Fruit fly (Drosophila melanogaster) whole organism, embryonic: ENCODE results near the gene Tbca.
A peak's percentile ranks its signal among the peaks of the same experiment; 100 is the strongest.

Experiments
- Bgb ChIP-seq: fragments of 200-800 bp; sonication (Bioruptor generic); IDR thresholded peaks from 2 replicates; pipeline ENCODE4 v1.3.6; 2022; ENCODE audit warnings: missing biosample characterization, missing genetic modification characterization; ENCODE audit not compliant: partially characterized antibody
- CG1024 ChIP-seq: fragments of 200-800 bp; sonication (Bioruptor generic); IDR thresholded peaks from 2 replicates; pipeline ENCODE4 v1.3.6; 2022; ENCODE audit warnings: missing biosample characterization, missing genetic modification characterization
- CG11560 ChIP-seq: fragments of 200-800 bp; sonication (Bioruptor generic); IDR thresholded peaks from 3 replicates; pipeline ENCODE4 v1.3.6; 2022; ENCODE audit warnings: missing biosample characterization, missing genetic modification characterization
- CG11695 ChIP-seq: fragments of 200-800 bp; sonication (Bioruptor generic); IDR thresholded peaks from 3 replicates; pipeline ENCODE4 v1.3.6; 2022; ENCODE audit warnings: missing biosample characterization, missing genetic modification characterization
- CG12219 ChIP-seq: fragments of 200-800 bp; sonication (Bioruptor generic); optimal IDR thresholded peaks from 3 replicates; lab custom pipeline; 2018; ENCODE audit warnings: missing biosample characterization, mild to moderate bottlenecking, missing genetic modification characterization
- CG12769 ChIP-seq: fragments of 200-800 bp; sonication (Bioruptor generic); optimal IDR thresholded peaks from 2 replicates; lab custom pipeline; 2019; ENCODE audit warnings: missing biosample characterization, mild to moderate bottlenecking, missing genetic modification characterization, moderate library complexity
- CG14860 ChIP-seq: fragments of 200-800 bp; sonication (Bioruptor generic); IDR thresholded peaks from 3 replicates; pipeline ENCODE4 v1.3.6; 2022; ENCODE audit warnings: missing biosample characterization, missing genetic modification characterization; ENCODE audit not compliant: partially characterized antibody
- CG14965 ChIP-seq: fragments of 200-800 bp; sonication (Bioruptor generic); optimal IDR thresholded peaks from 2 replicates; lab custom pipeline; 2016; ENCODE audit warnings: missing biosample characterization, missing genetic modification characterization, borderline replicate concordance
- CG16815 ChIP-seq: fragments of 200-800 bp; sonication (Bioruptor generic); optimal IDR thresholded peaks from 3 replicates; lab custom pipeline; 2017; ENCODE audit warnings: missing biosample characterization, mild to moderate bottlenecking, missing genetic modification characterization
- CG16863 ChIP-seq: fragments of 200-800 bp; sonication (Bioruptor generic); optimal IDR thresholded peaks from 3 replicates; lab custom pipeline; 2016; ENCODE audit warnings: missing biosample characterization, missing genetic modification characterization
- CG17328 ChIP-seq: fragments of 200-800 bp; sonication (Bioruptor generic); IDR thresholded peaks from 2 replicates; pipeline ENCODE4 v1.3.6; 2022; ENCODE audit warnings: missing biosample characterization, missing genetic modification characterization
- CG17612 ChIP-seq: fragments of 200-800 bp; sonication (Bioruptor generic); IDR thresholded peaks from 2 replicates; pipeline ENCODE4 v1.3.6; 2022; ENCODE audit warnings: missing biosample characterization, missing genetic modification characterization
- CG30431 ChIP-seq: fragments of 200-800 bp; sonication (Bioruptor generic); optimal IDR thresholded peaks from 2 replicates; lab custom pipeline; 2017; ENCODE audit warnings: missing biosample characterization, missing genetic modification characterization
- CG3281 ChIP-seq: fragments of 200-800 bp; sonication (Bioruptor generic); optimal IDR thresholded peaks from 3 replicates; lab custom pipeline; 2017; ENCODE audit warnings: missing biosample characterization, mild to moderate bottlenecking, missing genetic modification characterization
- CG42726 ChIP-seq: fragments of 200-800 bp; sonication (Bioruptor generic); IDR thresholded peaks from 2 replicates; pipeline ENCODE4 v1.3.6; 2022; ENCODE audit warnings: missing biosample characterization, missing genetic modification characterization; ENCODE audit not compliant: partially characterized antibody
- CG4707 ChIP-seq: fragments of 200-800 bp; sonication (Bioruptor generic); optimal IDR thresholded peaks from 2 replicates; lab custom pipeline; 2018; ENCODE audit warnings: missing biosample characterization, mild to moderate bottlenecking, missing genetic modification characterization, moderate library complexity
- CG6791 ChIP-seq: fragments of 200-800 bp; sonication (Bioruptor generic); IDR thresholded peaks from 3 replicates; pipeline ENCODE4 v1.3.6; 2022; ENCODE audit warnings: missing biosample characterization, missing genetic modification characterization; ENCODE audit not compliant: partially characterized antibody
- CG7786 ChIP-seq: fragments of 200-800 bp; sonication (Bioruptor generic); optimal IDR thresholded peaks from 2 replicates; lab custom pipeline; 2016; ENCODE audit warnings: missing biosample characterization, missing genetic modification characterization
- CG9727 ChIP-seq: fragments of 200-800 bp; sonication (Bioruptor generic); optimal IDR thresholded peaks from 3 replicates; lab custom pipeline; 2017; ENCODE audit warnings: missing biosample characterization, mild to moderate bottlenecking, missing genetic modification characterization
- CHES-1-like ChIP-seq: fragments of 200-800 bp; sonication (Bioruptor generic); optimal IDR thresholded peaks from 2 replicates; lab custom pipeline; 2016; ENCODE audit warnings: missing biosample characterization, missing genetic modification characterization
- Drgx ChIP-seq: fragments of 200-800 bp; sonication (Bioruptor generic); IDR thresholded peaks from 2 replicates; pipeline ENCODE4 v1.3.6; 2022; ENCODE audit warnings: missing biosample characterization, missing genetic modification characterization
- Gug ChIP-seq: fragments of 200-800 bp; sonication (Bioruptor generic); IDR thresholded peaks from 4 replicates; pipeline ENCODE4 v1.3.6; 2022; ENCODE audit warnings: missing biosample characterization, missing genetic modification characterization
- HLH3B ChIP-seq: fragments of 200-800 bp; sonication (Bioruptor generic); IDR thresholded peaks from 2 replicates; pipeline ENCODE4 v1.3.6; 2022; ENCODE audit warnings: missing biosample characterization, missing genetic modification characterization
- Hey ChIP-seq: fragments of 200-800 bp; sonication (Bioruptor generic); optimal IDR thresholded peaks from 3 replicates; lab custom pipeline; 2018; ENCODE audit warnings: missing biosample characterization, mild to moderate bottlenecking, missing genetic modification characterization
- Hr51 ChIP-seq, 2 experiments: fragments of 200-800 bp; sonication (Bioruptor generic); optimal IDR thresholded peaks; 2 replicates in 1 of 2; 3 replicates in 1 of 2; lab custom pipeline; 2016 to 2018; ENCODE audit warnings: missing biosample characterization in 2 of 2, missing genetic modification characterization in 2 of 2, mild to moderate bottlenecking in 1 of 2, moderate library complexity in 1 of 2
- Meics ChIP-seq: fragments of 200-800 bp; sonication (Bioruptor generic); optimal IDR thresholded peaks from 2 replicates; lab custom pipeline; 2017; ENCODE audit warnings: missing biosample characterization, mild to moderate bottlenecking, missing genetic modification characterization
- Rfx ChIP-seq: fragments of 200-800 bp; sonication (Bioruptor generic); IDR thresholded peaks from 2 replicates; pipeline ENCODE4 v1.3.6; 2022; ENCODE audit warnings: missing biosample characterization, missing genetic modification characterization
- Scr ChIP-seq: fragments of 200-800 bp; sonication (Bioruptor generic); IDR thresholded peaks from 2 replicates; pipeline ENCODE4 v1.3.6; 2022; ENCODE audit warnings: missing biosample characterization, missing genetic modification characterization; ENCODE audit not compliant: partially characterized antibody
- Sry-δ ChIP-seq: fragments of 200-800 bp; sonication (Bioruptor generic); optimal IDR thresholded peaks from 2 replicates; lab custom pipeline; 2016; ENCODE audit warnings: missing biosample characterization, missing genetic modification characterization
- Ssrp ChIP-seq: fragments of 200-800 bp; sonication (Bioruptor generic); optimal IDR thresholded peaks from 2 replicates; lab custom pipeline; 2018; ENCODE audit warnings: missing biosample characterization, mild to moderate bottlenecking, missing genetic modification characterization, moderate library complexity
- aop ChIP-seq: fragments of 200-800 bp; sonication (Bioruptor generic); IDR thresholded peaks from 2 replicates; pipeline ENCODE4 v1.3.6; 2022; ENCODE audit warnings: missing biosample characterization, missing genetic modification characterization
- az2 ChIP-seq: fragments of 200-800 bp; sonication (Bioruptor generic); optimal IDR thresholded peaks from 3 replicates; lab custom pipeline; 2016; ENCODE audit warnings: missing biosample characterization, missing genetic modification characterization
- bsh ChIP-seq, 2 experiments: fragments of 200-800 bp; sonication (Bioruptor generic); optimal IDR thresholded peaks; 2 replicates each; lab custom pipeline; 2017 to 2018; ENCODE audit warnings: mild to moderate bottlenecking in 2 of 2, missing biosample characterization in 2 of 2, missing genetic modification characterization in 2 of 2, moderate library complexity in 1 of 2
- dmrt11E ChIP-seq: fragments of 200-800 bp; sonication (Bioruptor generic); optimal IDR thresholded peaks from 3 replicates; lab custom pipeline; 2018; ENCODE audit warnings: missing biosample characterization, mild to moderate bottlenecking, missing genetic modification characterization, moderate library complexity
- eyg ChIP-seq: fragments of 200-800 bp; sonication (Bioruptor generic); optimal IDR thresholded peaks from 3 replicates; lab custom pipeline; 2016; ENCODE audit warnings: missing biosample characterization, missing genetic modification characterization
- fu2 ChIP-seq: fragments of 200-800 bp; sonication (Bioruptor generic); optimal IDR thresholded peaks from 2 replicates; lab custom pipeline; 2016; ENCODE audit warnings: missing biosample characterization, missing genetic modification characterization
- grn ChIP-seq: fragments of 200-800 bp; sonication (Bioruptor generic); optimal IDR thresholded peaks from 3 replicates; lab custom pipeline; 2017; ENCODE audit warnings: missing biosample characterization, missing genetic modification characterization
- ham ChIP-seq: fragments of 200-800 bp; sonication (Bioruptor generic); IDR thresholded peaks from 2 replicates; pipeline ENCODE4 v1.3.6; 2022; ENCODE audit warnings: missing biosample characterization, missing genetic modification characterization
- her ChIP-seq: fragments of 200-800 bp; sonication (Bioruptor generic); optimal IDR thresholded peaks from 2 replicates; lab custom pipeline; 2016; ENCODE audit warnings: missing biosample characterization, missing genetic modification characterization
- jing ChIP-seq: fragments of 200-800 bp; sonication (Bioruptor generic); optimal IDR thresholded peaks from 2 replicates; lab custom pipeline; 2018; ENCODE audit warnings: missing biosample characterization, mild to moderate bottlenecking, missing genetic modification characterization
- kni ChIP-seq: fragments of 200-800 bp; sonication (Bioruptor generic); optimal IDR thresholded peaks from 3 replicates; lab custom pipeline; 2017; ENCODE audit warnings: mild to moderate bottlenecking, missing biosample characterization, missing genetic modification reagents, missing genetic modification characterization
- lola ChIP-seq, 3 experiments: fragments of >200 bp in 2 of 3; fragments of 200-800 bp in 1 of 3; sonication (Bioruptor generic) in 1 of 3; optimal IDR thresholded peaks; 2 replicates each; lab custom pipeline; 2017 to 2019; ENCODE audit warnings: missing biosample characterization in 3 of 3, missing genetic modification characterization in 3 of 3, mild to moderate bottlenecking in 1 of 3, moderate library complexity in 1 of 3
- mirr ChIP-seq: fragments of 200-800 bp; sonication (Bioruptor generic); optimal IDR thresholded peaks from 3 replicates; lab custom pipeline; 2018; ENCODE audit warnings: missing biosample characterization, mild to moderate bottlenecking, missing genetic modification characterization
- nau ChIP-seq: fragments of 200-800 bp; sonication (Bioruptor generic); optimal IDR thresholded peaks from 3 replicates; lab custom pipeline; 2017; ENCODE audit warnings: missing biosample characterization, mild to moderate bottlenecking, missing genetic modification characterization, missing genetic modification reagents
- nmo ChIP-seq: fragments of 200-800 bp; sonication (Bioruptor generic); optimal IDR thresholded peaks from 2 replicates; lab custom pipeline; 2018; ENCODE audit warnings: missing biosample characterization, mild to moderate bottlenecking, missing genetic modification characterization, moderate library complexity
- rib ChIP-seq: fragments of 200-800 bp; sonication (Bioruptor generic); IDR thresholded peaks from 2 replicates; pipeline ENCODE4 v1.3.6; 2022; ENCODE audit warnings: missing biosample characterization, missing genetic modification characterization
- row ChIP-seq: fragments of 200-800 bp; sonication (Bioruptor generic); IDR thresholded peaks from 3 replicates; pipeline ENCODE4 v1.3.6; 2022; ENCODE audit warnings: missing biosample characterization, missing genetic modification characterization
- sens-2 ChIP-seq: fragments of 200-800 bp; sonication (Bioruptor generic); IDR thresholded peaks from 2 replicates; pipeline ENCODE4 v1.3.6; 2022; ENCODE audit warnings: missing biosample characterization, missing genetic modification characterization
- tin ChIP-seq: fragments of 200-800 bp; sonication (Bioruptor generic); optimal IDR thresholded peaks from 3 replicates; lab custom pipeline; 2016; ENCODE audit warnings: missing biosample characterization, missing genetic modification characterization
- unpg ChIP-seq: fragments of 200-800 bp; sonication (Bioruptor generic); optimal IDR thresholded peaks from 3 replicates; lab custom pipeline; 2018; ENCODE audit warnings: missing biosample characterization, mild to moderate bottlenecking, missing genetic modification characterization, moderate library complexity

Tbca gene

DNA sequence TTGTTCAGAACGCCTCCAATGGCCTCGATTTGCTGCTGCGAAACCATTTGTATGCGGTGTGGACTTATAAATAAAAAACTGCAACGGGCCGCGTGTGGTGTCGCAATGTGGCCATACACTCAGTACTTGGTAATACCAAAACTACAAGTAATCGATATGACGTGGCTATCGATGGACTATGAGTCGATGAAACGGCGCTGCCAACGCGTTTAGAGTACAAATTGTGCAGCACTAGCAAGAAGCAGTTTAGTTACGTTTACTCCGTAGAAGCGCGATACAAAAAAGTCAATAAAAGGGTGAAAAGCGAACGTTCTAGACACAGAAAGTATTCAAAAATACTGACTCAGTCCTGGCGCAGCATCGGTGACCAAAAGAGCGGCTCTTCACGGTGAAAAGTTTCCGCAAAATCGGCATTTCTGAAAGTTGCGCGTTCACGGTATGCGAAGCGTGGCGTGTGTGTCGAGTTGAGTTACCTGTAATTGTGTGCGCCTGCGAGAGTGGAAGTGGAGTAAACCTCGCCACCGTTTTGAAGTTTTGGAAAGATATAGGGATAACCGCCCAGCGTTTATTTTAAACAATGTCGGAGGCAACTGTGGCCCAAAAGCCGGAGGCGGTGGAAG, 4.2 kb downstream of the Tbca start, which contains the start of the genes nero and CG1910 (continued):
- no peak for TF ChIP-seq sens-2 (GFP tag; lab: Robert Waterston, UW)
- TF ChIP-seq Hr51 (GFP tag; optimal IDR thresholded peaks at IDR 0.05; lab: Kevin White, UChicago) = no peak
- no peak for TF ChIP-seq CG16815 (GFP tag; lab: Kevin White, UChicago)
- no peak for TF ChIP-seq Meics
- no peak for TF ChIP-seq Gug
- no peak for TF ChIP-seq nau (GFP tag; lab: Kevin White, UChicago)
- TF ChIP-seq Drgx (GFP tag; lab: Robert Waterston, UW) = no peak
- no peak for TF ChIP-seq Scr (GFP tag; lab: Robert Waterston, UW)
- TF ChIP-seq kni (GFP tag; lab: Kevin White, UChicago) = no peak
- no peak for TF ChIP-seq CG3281 (GFP tag; lab: Kevin White, UChicago)
- no peak for TF ChIP-seq CG42726 (GFP tag; lab: Robert Waterston, UW)
- peak; percentile 69 for TF ChIP-seq CHES-1-like (GFP tag; lab: Kevin White, UChicago)
- no peak for TF ChIP-seq fu2 (GFP tag; lab: Kevin White, UChicago)
- no peak for TF ChIP-seq az2 (GFP tag; lab: Kevin White, UChicago)
- TF ChIP-seq CG30431 (GFP tag; lab: Kevin White, UChicago) = no peak
- no peak for TF ChIP-seq dmrt11E (tag; lab: Kevin White, UChicago)
- no peak for TF ChIP-seq Rfx
- TF ChIP-seq lola (GFP tag; optimal IDR thresholded peaks at IDR 0.05; lab: Kevin White, UChicago) = no peak
- no peak for TF ChIP-seq row (GFP tag; lab: Robert Waterston, UW)
- no peak for TF ChIP-seq HLH3B (GFP tag; lab: Robert Waterston, UW)
- peak; percentile 86 for TF ChIP-seq Sry-δ (GFP tag; lab: Kevin White, UChicago)
- TF ChIP-seq CG16863 = no peak
- TF ChIP-seq nmo = peak; percentile 48
- no peak for TF ChIP-seq eyg
- TF ChIP-seq Bgb (GFP tag; lab: Robert Waterston, UW) = no peak
- TF ChIP-seq CG4707 = no peak
- no peak for TF ChIP-seq CG12769 (tag; lab: Kevin White, UChicago)
- TF ChIP-seq grn (GFP tag; lab: Kevin White, UChicago) = no peak
- TF ChIP-seq CG17612 (GFP tag; lab: Robert Waterston, UW) = no peak
- TF ChIP-seq CG7786 = peak; percentile 16
- no peak for TF ChIP-seq CG6791 (GFP tag; lab: Robert Waterston, UW)
- TF ChIP-seq ham (GFP tag; lab: Robert Waterston, UW) = no peak
- TF ChIP-seq bsh (GFP tag; optimal IDR thresholded peaks at IDR 0.05; lab: Kevin White, UChicago) = no peak
- TF ChIP-seq CG14965 = no peak
- no peak for TF ChIP-seq CG17328 (GFP tag; lab: Robert Waterston, UW)
- no peak for TF ChIP-seq CG11695 (GFP tag; lab: Robert Waterston, UW)
- no peak for TF ChIP-seq her (GFP tag; lab: Kevin White, UChicago)
- no peak for TF ChIP-seq aop
- no peak for TF ChIP-seq tin (GFP tag; lab: Kevin White, UChicago)
- no peak for TF ChIP-seq Ssrp (tag; lab: Kevin White, UChicago)
- no peak for TF ChIP-seq unpg (GFP tag; lab: Kevin White, UChicago)
- no peak for TF ChIP-seq CG14860 (GFP tag; lab: Robert Waterston, UW)
- TF ChIP-seq rib (GFP tag; lab: Robert Waterston, UW) = no peak
- TF ChIP-seq CG9727 (GFP tag; lab: Kevin White, UChicago) = no peak
- TF ChIP-seq CG1024 (GFP tag; lab: Robert Waterston, UW) = no peak
- no peak for TF ChIP-seq mirr
- no peak for TF ChIP-seq jing (GFP tag; lab: Kevin White, UChicago)
- no peak for TF ChIP-seq Hey (tag; lab: Kevin White, UChicago)
- TF ChIP-seq CG12219 (GFP tag; lab: Kevin White, UChicago) = no peak
- no peak for TF ChIP-seq CG11560
